Worm (Caenorhabditis elegans): ENCODE results near the gene aqp-10.

DNA sequence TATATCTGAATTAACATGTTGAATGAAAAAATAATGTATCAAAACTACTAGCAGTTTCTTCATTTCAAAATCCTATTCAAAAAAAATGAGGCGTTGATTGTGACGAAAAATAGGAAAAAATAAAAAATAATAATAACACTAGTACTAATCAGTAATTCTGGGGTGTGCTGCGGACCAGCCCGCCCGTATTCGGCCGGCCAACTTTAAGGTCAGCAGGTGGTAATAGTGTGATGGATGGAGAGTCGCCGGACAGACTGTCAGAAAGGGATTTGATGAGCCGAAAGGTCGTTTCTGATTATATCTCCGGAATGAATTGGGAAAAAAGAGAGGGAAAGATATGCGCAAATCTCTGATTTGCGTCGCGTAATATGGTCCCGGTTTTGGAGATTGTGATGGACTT lies 45.2 kb downstream of the aqp-10 start, which contains the start of gene cutl-2:
- TF ChIP-seq lir-3 (tag; optimal IDR thresholded peaks at IDR 0.05) (no peak), pqm-1 (tag; optimal IDR thresholded peaks at IDR 0.05) (no peak)
